Fruit fly (Drosophila melanogaster) whole organism, embryonic: Measurements from ENCODE around the gene CG7149.

ENCODE experiments used
- Antp ChIP-seq: fragments of 200-800 bp; sonication (Bioruptor generic); optimal IDR thresholded peaks from 3 replicates; lab custom pipeline; 2016; ENCODE audit warnings: missing biosample characterization, missing genetic modification characterization
- CG10274 ChIP-seq: fragments of 200-800 bp; sonication (Bioruptor generic); optimal IDR thresholded peaks from 3 replicates; lab custom pipeline; 2017; ENCODE audit warnings: missing biosample characterization, mild to moderate bottlenecking, missing genetic modification characterization
- CG11085 ChIP-seq: fragments of 200-800 bp; sonication (Bioruptor generic); IDR thresholded peaks from 2 replicates; pipeline ENCODE4 v1.3.6; 2022; ENCODE audit warnings: missing biosample characterization, missing genetic modification characterization
- CG11398 ChIP-seq: fragments of 200-800 bp; sonication (Bioruptor generic); optimal IDR thresholded peaks from 2 replicates; lab custom pipeline; 2016; ENCODE audit warnings: missing biosample characterization, missing genetic modification characterization
- CG11456 ChIP-seq: fragments of 200-800 bp; sonication (Bioruptor generic); IDR thresholded peaks from 3 replicates; pipeline ENCODE4 v1.3.6; 2022; ENCODE audit warnings: missing biosample characterization, missing genetic modification characterization
- CG12104 ChIP-seq: fragments of 200-800 bp; sonication (Bioruptor generic); optimal IDR thresholded peaks from 3 replicates; lab custom pipeline; 2016; ENCODE audit warnings: missing biosample characterization, missing genetic modification characterization
- CG15479 ChIP-seq: fragments of 200-800 bp; sonication (Bioruptor generic); optimal IDR thresholded peaks from 3 replicates; lab custom pipeline; 2019; ENCODE audit warnings: missing biosample characterization, mild to moderate bottlenecking, missing genetic modification characterization, moderate library complexity
- CG1602 ChIP-seq: fragments of 200-800 bp; sonication (Bioruptor generic); optimal IDR thresholded peaks from 3 replicates; lab custom pipeline; 2016; ENCODE audit warnings: missing biosample characterization, missing genetic modification characterization
- CG17361 ChIP-seq: fragments of 200-800 bp; sonication (Bioruptor generic); IDR thresholded peaks from 3 replicates; pipeline ENCODE4 v1.3.6; 2022; ENCODE audit warnings: missing biosample characterization, missing genetic modification characterization
- CG1792 ChIP-seq: fragments of 200-800 bp; sonication (Bioruptor generic); optimal IDR thresholded peaks from 2 replicates; lab custom pipeline; 2016; ENCODE audit warnings: missing biosample characterization, missing genetic modification characterization
- CG18476 ChIP-seq: fragments of 200-800 bp; sonication (Bioruptor generic); optimal IDR thresholded peaks from 2 replicates; lab custom pipeline; 2016; ENCODE audit warnings: missing biosample characterization, mild to moderate bottlenecking, missing genetic modification characterization
- CG18619 ChIP-seq: fragments of 200-800 bp; sonication (Bioruptor generic); optimal IDR thresholded peaks from 3 replicates; lab custom pipeline; 2017; ENCODE audit warnings: missing biosample characterization, mild to moderate bottlenecking, missing genetic modification characterization
- CG31365 ChIP-seq: fragments of 200-800 bp; sonication (Bioruptor generic); optimal IDR thresholded peaks from 2 replicates; lab custom pipeline; 2018; ENCODE audit warnings: missing biosample characterization, mild to moderate bottlenecking, missing genetic modification characterization
- CG32767 ChIP-seq: fragments of 200-800 bp; sonication (Bioruptor generic); IDR thresholded peaks from 2 replicates; pipeline ENCODE4 v1.3.6; 2022; ENCODE audit warnings: missing biosample characterization, missing genetic modification characterization
- CG4617 ChIP-seq: fragments of 200-800 bp; sonication (Bioruptor generic); optimal IDR thresholded peaks from 3 replicates; lab custom pipeline; 2016; ENCODE audit warnings: missing biosample characterization, missing genetic modification characterization, borderline replicate concordance
- CG6175 ChIP-seq: fragments of 200-800 bp; sonication (Bioruptor generic); IDR thresholded peaks from 3 replicates; pipeline ENCODE4 v1.3.6; 2022; ENCODE audit warnings: missing biosample characterization, missing genetic modification characterization
- CG6689 ChIP-seq: fragments of 200-800 bp; sonication (Bioruptor generic); IDR thresholded peaks from 2 replicates; pipeline ENCODE4 v1.3.6; 2022; ENCODE audit warnings: missing biosample characterization, missing genetic modification characterization
- CG7745 ChIP-seq: fragments of 200-800 bp; sonication (Bioruptor generic); optimal IDR thresholded peaks from 2 replicates; lab custom pipeline; 2018; ENCODE audit warnings: missing biosample characterization, mild to moderate bottlenecking, missing genetic modification characterization, moderate library complexity
- CG7786 ChIP-seq: fragments of 200-800 bp; sonication (Bioruptor generic); optimal IDR thresholded peaks from 2 replicates; lab custom pipeline; 2016; ENCODE audit warnings: missing biosample characterization, missing genetic modification characterization
- CG7963 ChIP-seq: fragments of 200-800 bp; sonication (Bioruptor generic); IDR thresholded peaks from 3 replicates; pipeline ENCODE4 v1.3.6; 2022; ENCODE audit warnings: missing biosample characterization, missing genetic modification characterization; ENCODE audit not compliant: partially characterized antibody
- CG9609 ChIP-seq: fragments of 200-800 bp; sonication (Bioruptor generic); optimal IDR thresholded peaks from 3 replicates; lab custom pipeline; 2016; ENCODE audit warnings: missing biosample characterization, missing genetic modification characterization
- Kr ChIP-seq: fragments of 200-800 bp; sonication (Bioruptor generic); optimal IDR thresholded peaks from 2 replicates; lab custom pipeline; 2017; ENCODE audit warnings: missing biosample characterization, mild to moderate bottlenecking, missing genetic modification characterization
- MBD-R2 ChIP-seq: fragments of 200-800 bp; sonication (Bioruptor generic); IDR thresholded peaks from 2 replicates; pipeline ENCODE4 v1.3.6; 2022; ENCODE audit warnings: missing biosample characterization, missing genetic modification characterization
- Max ChIP-seq: fragments of 200-800 bp; sonication (Bioruptor generic); optimal IDR thresholded peaks from 2 replicates; lab custom pipeline; 2016; ENCODE audit warnings: missing biosample characterization, mild to moderate bottlenecking, missing genetic modification characterization
- Med ChIP-seq: fragments of 200-800 bp; sonication (Bioruptor generic); peaks from one replicate; lab custom pipeline; 2016; ENCODE audit warnings: missing biosample characterization, missing genetic modification characterization, mild to moderate bottlenecking, inconsistent platforms, moderate library complexity
- NC2α ChIP-seq: fragments of 200-800 bp; sonication (Bioruptor generic); optimal IDR thresholded peaks from 2 replicates; lab custom pipeline; 2016; ENCODE audit warnings: missing biosample characterization, missing genetic modification characterization
- NFAT ChIP-seq: fragments of 200-800 bp; sonication (Bioruptor generic); IDR thresholded peaks from 2 replicates; pipeline ENCODE4 v1.3.6; 2022; ENCODE audit warnings: missing biosample characterization, missing genetic modification characterization
- aop ChIP-seq: fragments of 200-800 bp; sonication (Bioruptor generic); IDR thresholded peaks from 2 replicates; pipeline ENCODE4 v1.3.6; 2022; ENCODE audit warnings: missing biosample characterization, missing genetic modification characterization
- ap ChIP-seq: fragments of 200-800 bp; sonication (Bioruptor generic); IDR thresholded peaks from 2 replicates; pipeline ENCODE4 v1.3.6; 2022; ENCODE audit warnings: missing biosample characterization, missing genetic modification characterization
- ash1 ChIP-seq: fragments of 200-800 bp; sonication (Bioruptor generic); optimal IDR thresholded peaks from 2 replicates; lab custom pipeline; 2018; ENCODE audit warnings: missing biosample characterization, mild to moderate bottlenecking, missing genetic modification characterization
- dm ChIP-seq: fragments of 200-800 bp; sonication (Bioruptor generic); optimal IDR thresholded peaks from 3 replicates; lab custom pipeline; 2016; ENCODE audit warnings: missing biosample characterization, missing genetic modification characterization
- dmrt11E ChIP-seq: fragments of 200-800 bp; sonication (Bioruptor generic); optimal IDR thresholded peaks from 3 replicates; lab custom pipeline; 2018; ENCODE audit warnings: missing biosample characterization, mild to moderate bottlenecking, missing genetic modification characterization, moderate library complexity
- ems ChIP-seq: fragments of 200-800 bp; sonication (Bioruptor generic); optimal IDR thresholded peaks from 3 replicates; lab custom pipeline; 2016; ENCODE audit warnings: missing biosample characterization, missing genetic modification characterization
- fd64A ChIP-seq: fragments of 200-800 bp; sonication (Bioruptor generic); optimal IDR thresholded peaks from 3 replicates; lab custom pipeline; 2018; ENCODE audit warnings: missing biosample characterization, mild to moderate bottlenecking, missing genetic modification characterization
- grau ChIP-seq: fragments of 200-800 bp; optimal IDR thresholded peaks from 3 replicates; lab custom pipeline; 2019; ENCODE audit warnings: missing biosample characterization, mild to moderate bottlenecking, missing genetic modification characterization, moderate library complexity
- gro ChIP-seq: fragments of 200-800 bp; sonication (Bioruptor generic); optimal IDR thresholded peaks from 2 replicates; lab custom pipeline; 2016; ENCODE audit warnings: missing biosample characterization, missing genetic modification characterization
- gsb ChIP-seq: fragments of 200-800 bp; sonication (Bioruptor generic); IDR thresholded peaks from 2 replicates; pipeline ENCODE4 v1.3.6; 2022; ENCODE audit warnings: missing biosample characterization, missing genetic modification characterization
- maf-S ChIP-seq: fragments of 200-800 bp; sonication (Bioruptor generic); optimal IDR thresholded peaks from 2 replicates; lab custom pipeline; 2016; ENCODE audit warnings: missing biosample characterization, missing genetic modification characterization
- nerfin-2 ChIP-seq: fragments of 200-800 bp; sonication (Bioruptor generic); IDR thresholded peaks from 2 replicates; pipeline ENCODE4 v1.3.6; 2022; ENCODE audit warnings: missing biosample characterization, missing genetic modification characterization; ENCODE audit not compliant: partially characterized antibody
- pnt ChIP-seq: fragments of 200-800 bp; sonication (Bioruptor generic); optimal IDR thresholded peaks from 3 replicates; lab custom pipeline; 2016; ENCODE audit warnings: missing biosample characterization, missing genetic modification characterization
- trem ChIP-seq: fragments of 200-800 bp; optimal IDR thresholded peaks from 3 replicates; lab custom pipeline; 2019; ENCODE audit warnings: missing biosample characterization, mild to moderate bottlenecking, missing genetic modification characterization, moderate library complexity
- twi ChIP-seq: fragments of 200-800 bp; optimal IDR thresholded peaks from 2 replicates; lab custom pipeline; 2019; ENCODE audit warnings: missing biosample characterization, mild to moderate bottlenecking, missing genetic modification characterization, moderate library complexity
- unc-4 ChIP-seq: fragments of 200-800 bp; sonication (Bioruptor generic); IDR thresholded peaks from 2 replicates; pipeline ENCODE4 v1.3.6; 2022; ENCODE audit warnings: missing biosample characterization, missing genetic modification characterization; ENCODE audit not compliant: partially characterized antibody
- unpg ChIP-seq: fragments of 200-800 bp; sonication (Bioruptor generic); optimal IDR thresholded peaks from 3 replicates; lab custom pipeline; 2018; ENCODE audit warnings: missing biosample characterization, mild to moderate bottlenecking, missing genetic modification characterization, moderate library complexity
- vnd ChIP-seq: fragments of 200-800 bp; sonication (Bioruptor generic); IDR thresholded peaks from 3 replicates; pipeline ENCODE4 v1.3.6; 2022; ENCODE audit warnings: missing biosample characterization, missing genetic modification characterization; ENCODE audit not compliant: partially characterized antibody

CG7149 gene

dm6 chr2L:7827045-7828004 lies 37.0 kb upstream of the CG7149 start, which contains the start of the genes Rack1 and mts (continued):
- TF ChIP-seq NC2α (GFP tag; lab: Kevin White, UChicago) = peak; percentile 63
- TF ChIP-seq nerfin-2 (GFP tag; lab: Robert Waterston, UW) = no peak
- peak; percentile 77 for TF ChIP-seq CG1602 (GFP tag; lab: Kevin White, UChicago)
- peak; percentile 59 for TF ChIP-seq CG1792 (GFP tag; lab: Kevin White, UChicago)
- TF ChIP-seq ap (GFP tag; lab: Robert Waterston, UW) = peak; percentile 74; the same call in 1 of the 2 replicates
- TF ChIP-seq CG6175 (GFP tag; lab: Robert Waterston, UW) = peak; percentile 61; the same call in 1 of the 3 replicates
- peak; percentile 89 for TF ChIP-seq CG18619 (GFP tag; lab: Kevin White, UChicago)
- TF ChIP-seq NFAT (GFP tag; lab: Robert Waterston, UW) = peak; percentile 88
- TF ChIP-seq, all 482 proteins: peak for 418

dm6 chr2L:7821279-7821848 lies 31.0 kb upstream of the CG7149 start:
- TF ChIP-seq MBD-R2 (peak; percentile 74), fd64A (peak; percentile 32), gsb (GFP tag; lab: Robert Waterston, UW) (no peak), vnd (GFP tag; lab: Robert Waterston, UW) (peak; percentile 79), CG4617 (GFP tag; lab: Kevin White, UChicago) (peak; percentile 88), ems (GFP tag; lab: Kevin White, UChicago) (peak; percentile 73), CG11085 (0 out of 2 replicates have a peak, but pooled peaks have one; percentile 39), gro (GFP tag; lab: Kevin White, UChicago) (peak; percentile 63), CG15479 (peak; percentile 32), CG7745 (tag; lab: Kevin White, UChicago) (no peak), dm (peak; percentile 53), CG11398 (GFP tag; lab: Kevin White, UChicago) (no peak), NFAT (GFP tag; lab: Robert Waterston, UW) (peak; percentile 70), pnt (GFP tag; lab: Kevin White, UChicago) (no peak), Antp (GFP tag; lab: Kevin White, UChicago) (peak; percentile 54), CG7963 (GFP tag; lab: Robert Waterston, UW) (peak; percentile 64; the same call in 2 of the 3 replicates), CG31365 (no peak), CG17361 (GFP tag; lab: Robert Waterston, UW) (peak; percentile 69), maf-S (GFP tag; lab: Kevin White, UChicago) (peak; percentile 7), aop (peak; percentile 51; the same call in 1 of the 2 replicates), trem (tag; lab: Kevin White, UChicago) (peak; percentile 44), CG12104 (no peak), Max (GFP tag; lab: Kevin White, UChicago) (peak; percentile 58), unpg (GFP tag; lab: Kevin White, UChicago) (peak; percentile 55), CG18476 (GFP tag; lab: Kevin White, UChicago) (peak; percentile 15), unc-4 (peak; percentile 81), CG7786 (GFP tag; lab: Kevin White, UChicago) (peak; percentile 66), CG32767 (GFP tag; lab: Robert Waterston, UW) (peak; percentile 50; the same call in 1 of the 2 replicates), Kr (GFP tag; lab: Kevin White, UChicago) (no peak), dmrt11E (peak; percentile 16), CG11456 (GFP tag; lab: Robert Waterston, UW) (peak; percentile 72), CG10274 (GFP tag; lab: Kevin White, UChicago) (no peak), CG6689 (0 out of 2 replicates have a peak, but pooled peaks have one; percentile 38), Med (peak; percentile 95), ash1 (GFP tag; lab: Kevin White, UChicago) (no peak), grau (peak; percentile 61), twi (tag; lab: Kevin White, UChicago) (peak; percentile 50), CG9609 (GFP tag; lab: Kevin White, UChicago) (peak; percentile 57)
